Worm (Caenorhabditis elegans): ENCODE results near the gene nlp-2.

- no peak for TF ChIP-seq zag-1 (tag; optimal IDR thresholded peaks at IDR 0.05)
- no peak for TF ChIP-seq nhr-28 (tag; optimal IDR thresholded peaks at IDR 0.05)
- TF ChIP-seq nhr-11 (tag; optimal IDR thresholded peaks at IDR 0.05) = no peak
- no peak for TF ChIP-seq lin-39 (tag; optimal IDR thresholded peaks at IDR 0.05)
- no peak for TF ChIP-seq nhr-67 (tag; optimal IDR thresholded peaks at IDR 0.05)
- no peak for TF ChIP-seq elt-3 (tag; optimal IDR thresholded peaks at IDR 0.05)
Observed at ce11 chrX:2368042-2368814, 23.7 kb upstream of the nlp-2 start.

All from whole organism, L3 larva.